Fruit fly (Drosophila melanogaster): ENCODE measurements around the gene CG17726.

CG17726 gene

DNA sequence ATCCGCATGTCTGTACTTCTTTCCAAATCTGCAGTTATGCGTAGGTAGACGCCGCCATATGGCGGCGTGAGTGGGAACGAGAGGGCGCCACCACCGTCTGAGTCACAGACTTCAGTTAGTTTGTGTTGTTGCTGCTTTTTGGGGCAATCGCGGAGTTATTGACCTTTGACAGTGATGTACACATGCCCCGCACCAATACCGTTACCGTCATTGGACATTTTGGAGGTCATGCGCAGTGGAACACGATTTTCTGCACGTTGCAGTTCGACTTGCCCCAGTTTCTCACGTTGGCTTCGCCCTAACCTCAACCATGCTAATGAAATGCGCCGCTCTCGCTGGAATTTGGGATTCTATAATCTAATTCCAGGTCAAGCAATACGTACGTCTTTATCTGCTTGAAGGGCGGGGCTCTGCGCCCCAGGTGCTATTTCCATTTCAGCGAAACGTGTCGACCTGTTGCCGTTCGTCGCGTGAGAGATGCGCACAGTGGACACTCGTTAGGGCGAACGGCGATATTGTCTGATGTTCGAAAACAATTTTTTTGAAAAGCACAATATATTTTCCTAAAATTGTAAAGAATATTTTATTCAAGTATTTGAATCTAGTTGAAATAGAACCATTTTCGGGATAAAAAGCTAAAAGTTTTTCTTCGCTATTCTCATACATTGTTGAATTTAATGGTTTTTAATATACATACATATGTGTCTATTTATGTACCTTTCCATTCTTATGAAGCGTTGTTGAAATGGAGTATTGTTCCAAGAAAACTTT is 15.1 kb upstream of the CG17726 start (continued):
- TF ChIP-seq CG11247 (GFP tag; IDR thresholded peaks at IDR 0.05) (peak; percentile 60), CG11723 (GFP tag; optimal IDR thresholded peaks at IDR 0.05) (no peak), fd64A (GFP tag; optimal IDR thresholded peaks at IDR 0.05) (no peak), TFAM (GFP tag; optimal IDR thresholded peaks at IDR 0.05) (no peak), CG3838 (GFP tag; optimal IDR thresholded peaks at IDR 0.05) (peak; percentile 36), Xrp1 (GFP tag; IDR thresholded peaks at IDR 0.05) (peak; percentile 77), Elba2 (GFP tag; optimal IDR thresholded peaks at IDR 0.05) (no peak), CG7786 (GFP tag; optimal IDR thresholded peaks at IDR 0.05) (peak; percentile 70), MBD-R2 (GFP tag; IDR thresholded peaks at IDR 0.05) (no peak; the same call in 1 of the 2 replicates), Hmx (GFP tag; optimal IDR thresholded peaks at IDR 0.05) (no peak), CG7271 (tag; optimal IDR thresholded peaks at IDR 0.05) (no peak), Aef1 (GFP tag; IDR thresholded peaks at IDR 0.05) (peak; percentile 66; the same call in 2 of the 3 replicates), Sry-δ (GFP tag; optimal IDR thresholded peaks at IDR 0.05) (peak; percentile 34), mam (GFP tag; optimal IDR thresholded peaks at IDR 0.05) (peak; percentile 87), kni (GFP tag; optimal IDR thresholded peaks at IDR 0.05) (peak; percentile 95), CG10267 (tag; optimal IDR thresholded peaks at IDR 0.05) (peak; percentile 53), z (GFP tag; IDR thresholded peaks at IDR 0.05) (no peak), hth (optimal IDR thresholded peaks at IDR 0.05) (no peak), Fer2 (tag; optimal IDR thresholded peaks at IDR 0.05) (peak; percentile 62), cg (GFP tag; optimal IDR thresholded peaks at IDR 0.05) (peak; percentile 23), CG2199 (GFP tag; IDR thresholded peaks at IDR 0.05) (0 out of 3 replicates have a peak, but pooled peaks have one; percentile 28), onecut (GFP tag; IDR thresholded peaks at IDR 0.05) (peak; percentile 34; the same call in 1 of the 2 replicates), croc (GFP tag; conservative IDR thresholded peaks at IDR 0.05) (peak; percentile 17; the same call in 1 of the 3 replicates), tgo (GFP tag; IDR thresholded peaks at IDR 0.05) (peak; percentile 79), CG6254 (GFP tag; optimal IDR thresholded peaks at IDR 0.05) (no peak), HLH3B (GFP tag; IDR thresholded peaks at IDR 0.05) (peak; percentile 74), phol (tag; optimal IDR thresholded peaks at IDR 0.05) (peak; percentile 64), kah (GFP tag; optimal IDR thresholded peaks at IDR 0.05) (peak; percentile 87), CG12155 (GFP tag; optimal IDR thresholded peaks at IDR 0.05) (peak; percentile 89), CG17385 (GFP tag; optimal IDR thresholded peaks at IDR 0.05) (peak; percentile 64), Awh (GFP tag; IDR thresholded peaks at IDR 0.05) (0 out of 2 replicates have a peak, but pooled peaks have one; percentile 11), her (GFP tag; optimal IDR thresholded peaks at IDR 0.05) (peak; percentile 47), HHEX (GFP tag; optimal IDR thresholded peaks at IDR 0.05) (peak; percentile 60), jigr1 (GFP tag; IDR thresholded peaks at IDR 0.05) (no peak), CG16779 (GFP tag; IDR thresholded peaks at IDR 0.05) (peak; percentile 77), schlank (tag; optimal IDR thresholded peaks at IDR 0.05) (peak; percentile 25), knrl (GFP tag; IDR thresholded peaks at IDR 0.05; ENCODE audit: partially characterized antibody) (0 out of 3 replicates have a peak, but pooled peaks have one; percentile 13), prd (optimal IDR thresholded peaks at IDR 0.05) (no peak), prd (GFP tag; IDR thresholded peaks at IDR 0.05) (peak; percentile 87), ham (GFP tag; IDR thresholded peaks at IDR 0.05) (no peak), Max (GFP tag; optimal IDR thresholded peaks at IDR 0.05) (peak; percentile 73), CG1529 (GFP tag; optimal IDR thresholded peaks at IDR 0.05) (peak; percentile 11), tin (GFP tag; optimal IDR thresholded peaks at IDR 0.05) (peak; percentile 73), CG2129 (GFP tag; IDR thresholded peaks at IDR 0.05; ENCODE audit: partially characterized antibody) (no peak), Pdp1 (GFP tag; optimal IDR thresholded peaks at IDR 0.05) (peak; percentile 74 to 81), usp (GFP tag; optimal IDR thresholded peaks at IDR 0.05) (no peak), psq (GFP tag; optimal IDR thresholded peaks at IDR 0.05) (peak; percentile 40), Opbp (GFP tag; IDR thresholded peaks at IDR 0.05; ENCODE audit: partially characterized antibody) (no peak), Sox100B (GFP tag; optimal IDR thresholded peaks at IDR 0.05) (peak; percentile 53), CG6175 (GFP tag; IDR thresholded peaks at IDR 0.05) (peak; percentile 63; the same call in 1 of the 3 replicates)

All from whole organism, embryonic.